Worm (Caenorhabditis elegans): ENCODE results near the gene cpg-20.

DNA sequence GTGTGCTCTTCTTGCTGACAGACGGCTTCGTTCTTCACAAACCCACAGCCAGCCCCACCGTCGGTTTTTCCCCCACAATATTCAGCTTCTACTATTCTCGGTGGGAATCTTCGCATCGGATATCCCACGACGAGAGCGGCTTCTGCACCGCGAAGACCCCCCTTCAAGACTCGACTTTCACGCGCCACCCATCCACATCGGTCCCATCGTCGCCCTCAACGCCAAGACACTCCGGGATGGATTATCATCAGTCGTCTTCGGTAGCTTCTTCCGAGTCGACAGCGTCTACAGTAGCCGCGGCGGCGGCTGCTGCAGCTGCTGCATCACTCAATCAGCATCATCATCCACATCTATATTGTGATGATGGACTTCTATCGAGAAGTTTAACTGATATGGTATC, 28.4 kb upstream of the cpg-20 start:
- TF ChIP-seq ceh-44 (GFP tag; IDR thresholded peaks at IDR 0.05): no peak
- TF ChIP-seq unc-62 (GFP tag; optimal IDR thresholded peaks at IDR 0.05 in 1 of 2): no peak
- TF ChIP-seq unc-62 (tag; optimal IDR thresholded peaks at IDR 0.05): no peak
- no peak for TF ChIP-seq T20F7.1 (GFP tag; optimal IDR thresholded peaks at IDR 0.05)
- no peak for TF ChIP-seq zag-1 (tag; optimal IDR thresholded peaks at IDR 0.05)
- no peak for TF ChIP-seq egl-27 (tag; optimal IDR thresholded peaks at IDR 0.05)
- TF ChIP-seq daf-19 (GFP tag; conservative IDR thresholded peaks at IDR 0.05): no peak
- TF ChIP-seq snpc-4 (tag; optimal IDR thresholded peaks at IDR 0.05): no peak
- no peak for TF ChIP-seq ztf-11 (tag; optimal IDR thresholded peaks at IDR 0.05)
- TF ChIP-seq mep-1 (tag; optimal IDR thresholded peaks at IDR 0.05): no peak
- no peak for TF ChIP-seq F49E8.2 (tag; optimal IDR thresholded peaks at IDR 0.05; ENCODE audit: borderline replicate concordance)
- TF ChIP-seq jun-1 (tag; optimal IDR thresholded peaks at IDR 0.05): no peak
